Worm (Caenorhabditis elegans) whole organism, L2 larva: ENCODE data around the gene cyn-1.

Experiments
- aly-2 ChIP-seq: fragments of 150-350 bp; optimal IDR thresholded peaks from 2 replicates; lab custom pipeline; 2014; ENCODE audit warnings: missing biosample characterization, missing genetic modification characterization
- ama-1 ChIP-seq: fragments of 150-350 bp; optimal IDR thresholded peaks from 2 replicates; lab custom pipeline; 2018; ENCODE audit warnings: inconsistent platforms
- elt-1 ChIP-seq: fragments of 150-350 bp; optimal IDR thresholded peaks from 2 replicates; lab custom pipeline; 2014; ENCODE audit warnings: missing biosample characterization, missing genetic modification characterization
- elt-3 ChIP-seq: sonication (generic microtip); optimal IDR thresholded peaks from 2 replicates; lab custom pipeline; 2017; ENCODE audit warnings: missing biosample characterization, missing genetic modification characterization
- lin-13 ChIP-seq: fragments of 150-350 bp; optimal IDR thresholded peaks from 2 replicates; lab custom pipeline; 2014; ENCODE audit warnings: missing biosample characterization, missing genetic modification reagents, missing genetic modification characterization
- mab-5 ChIP-seq: fragments of 150-350 bp; optimal IDR thresholded peaks from 2 replicates; lab custom pipeline; 2014; ENCODE audit warnings: missing biosample characterization, missing genetic modification characterization
- nhr-10 ChIP-seq: sonication (generic microtip); optimal IDR thresholded peaks from 2 replicates; lab custom pipeline; 2017; ENCODE audit warnings: missing biosample characterization, missing genetic modification characterization
- nhr-21 ChIP-seq: fragments of 150-350 bp; optimal IDR thresholded peaks from 2 replicates; lab custom pipeline; 2014; ENCODE audit warnings: missing biosample characterization, missing genetic modification characterization
- skn-1 ChIP-seq: sonication (generic microtip); optimal IDR thresholded peaks from 2 replicates; lab custom pipeline; 2017; ENCODE audit warnings: missing biosample characterization, missing genetic modification characterization
- unc-39 ChIP-seq: fragments of 150-350 bp; optimal IDR thresholded peaks from 2 replicates; lab custom pipeline; 2014; ENCODE audit warnings: missing biosample characterization, missing genetic modification characterization
- ztf-4 ChIP-seq: fragments of 150-350 bp; optimal IDR thresholded peaks from 2 replicates; lab custom pipeline; 2014; ENCODE audit warnings: missing biosample characterization, missing genetic modification characterization

DNA sequence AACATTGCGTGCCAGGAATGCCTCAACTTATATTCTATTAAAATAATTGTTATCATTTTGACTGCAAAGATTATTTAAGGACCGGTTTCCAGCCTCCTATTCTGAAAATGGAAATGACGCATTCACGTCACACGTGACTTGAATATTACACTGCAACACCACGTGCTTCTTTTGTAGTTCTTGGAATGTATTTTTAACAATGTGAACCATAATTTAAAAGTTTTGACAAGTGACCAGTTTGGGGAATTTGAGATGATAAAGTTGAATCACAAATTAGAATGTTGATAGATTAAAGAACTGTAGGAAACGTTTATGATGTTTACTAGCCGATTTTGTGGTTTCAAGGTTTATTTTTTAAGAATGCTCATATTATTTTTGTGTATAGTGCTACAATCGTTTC is 14.2 kb upstream of the cyn-1 start, which contains the start of gene F47B8.10:
- TF ChIP-seq lin-13 (GFP tag; lab: Kevin White, UChicago) (no peak), nhr-10 (tag; lab: Kevin White, UChicago) (no peak), skn-1 (tag; lab: Kevin White, UChicago) (no peak), nhr-21 (tag; lab: Kevin White, UChicago) (no peak), aly-2 (no peak), ama-1 (lab: Kevin White, UChicago) (no peak), elt-3 (no peak), ztf-4 (no peak), elt-1 (tag; lab: Kevin White, UChicago) (no peak), mab-5 (tag; lab: Kevin White, UChicago) (no peak), unc-39 (tag; lab: Kevin White, UChicago) (no peak)
